Fruit fly (Drosophila melanogaster): ENCODE results near the gene CG9328.

DNA sequence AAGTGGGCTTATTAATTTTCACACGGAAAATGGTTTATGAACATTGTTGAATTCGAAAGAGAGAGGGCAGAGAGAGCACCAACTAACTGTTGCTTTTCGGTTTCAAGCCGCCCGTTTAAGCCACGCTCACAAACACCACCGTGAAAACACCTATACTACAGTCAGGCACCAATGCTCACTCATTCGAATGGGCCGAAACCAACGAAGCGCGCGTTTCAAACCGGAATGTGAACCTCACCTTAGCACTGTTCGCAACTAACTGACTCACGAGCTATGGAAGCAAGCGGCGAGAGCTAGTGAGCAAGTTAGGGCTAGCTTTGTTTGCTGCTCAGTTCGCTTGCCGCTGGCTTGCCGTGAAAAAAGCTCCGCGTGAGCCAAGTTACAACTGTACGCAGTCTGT lies 3.6 kb upstream of the CG9328 start:
- TF ChIP-seq CG10348 (GFP tag; IDR thresholded peaks at IDR 0.05): no peak
- no peak for TF ChIP-seq CG13204 (GFP tag; optimal IDR thresholded peaks at IDR 0.05)
- no peak for TF ChIP-seq CG34367 (tag; optimal IDR thresholded peaks at IDR 0.05)
- TF ChIP-seq Snoo (tag; optimal IDR thresholded peaks at IDR 0.05): peak; percentile 36
- TF ChIP-seq CG14655 (GFP tag; optimal IDR thresholded peaks at IDR 0.05): no peak
- no peak for TF ChIP-seq CG8159 (tag; optimal IDR thresholded peaks at IDR 0.05)

All from whole organism, pupa.